Worm (Caenorhabditis elegans): ENCODE results near the gene vps-24.

The vps-24 gene

DNA sequence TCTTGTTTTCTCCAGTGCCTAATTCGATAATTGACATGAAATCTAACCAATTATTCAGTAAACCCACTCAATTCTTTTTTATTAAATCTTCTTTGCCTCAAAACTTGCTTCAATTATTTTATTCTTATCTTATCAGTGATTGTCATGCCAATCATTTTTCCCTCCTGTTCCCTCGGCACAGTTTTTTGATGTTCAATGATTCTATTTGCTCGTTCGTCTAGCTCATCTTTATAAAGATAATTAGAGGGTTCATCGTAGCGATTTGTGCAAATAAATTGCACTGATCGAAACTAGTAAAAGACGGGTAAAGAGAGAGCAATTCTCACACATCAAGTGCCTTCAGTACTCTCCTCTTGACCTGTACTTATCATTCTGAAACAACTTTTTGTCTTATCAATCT is 26.2 kb upstream of the vps-24 start:
- TF ChIP-seq lin-29 (GFP tag; IDR thresholded peaks at IDR 0.05) (no peak), hlh-11 (tag; optimal IDR thresholded peaks at IDR 0.05) (peak; percentile 20), saeg-2 (GFP tag; IDR thresholded peaks at IDR 0.05) (no peak), nhr-76 (tag; optimal IDR thresholded peaks at IDR 0.05) (no peak), sdz-12 (GFP tag; optimal IDR thresholded peaks at IDR 0.05) (no peak), spr-3 (GFP tag; optimal IDR thresholded peaks at IDR 0.05) (no peak), nhr-237 (tag; optimal IDR thresholded peaks at IDR 0.05) (no peak), unc-39 (tag; optimal IDR thresholded peaks at IDR 0.05) (no peak), zfp-2 (tag; optimal IDR thresholded peaks at IDR 0.05) (no peak), snpc-4 (tag; optimal IDR thresholded peaks at IDR 0.05) (no peak), pqm-1 (tag; optimal IDR thresholded peaks at IDR 0.05) (peak; percentile 68), ceh-62 (tag; optimal IDR thresholded peaks at IDR 0.05) (no peak), F44E2.7 (GFP tag; IDR thresholded peaks at IDR 0.05) (no peak)

DNA sequence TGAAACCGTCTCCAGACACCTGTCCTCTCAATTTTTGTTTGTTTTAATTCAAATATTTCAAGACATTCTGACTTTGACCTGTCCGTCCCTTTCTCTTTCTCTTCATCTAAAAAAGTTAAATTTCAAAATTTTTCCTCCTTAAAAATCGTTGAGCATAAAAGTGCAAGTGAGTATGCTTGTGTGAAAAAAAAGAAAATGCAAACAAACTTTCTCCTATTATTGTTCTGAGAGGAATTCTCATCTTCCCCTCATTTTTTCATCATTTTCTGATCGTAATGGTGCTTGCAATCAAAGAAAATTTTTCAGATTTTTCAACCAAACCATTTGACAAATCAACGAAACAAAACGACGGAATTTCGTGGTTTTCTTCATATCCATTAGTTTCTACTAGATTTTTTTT is 24.9 kb upstream of the vps-24 start, which contains the start of gene shc-2:
Gene shc-2, plus strand, starts transcription at position 301 of the 400 bp plus-strand sequence.
- TF ChIP-seq zfp-2 (tag; optimal IDR thresholded peaks at IDR 0.05) = no peak
- TF ChIP-seq nhr-6 (tag; optimal IDR thresholded peaks at IDR 0.05) = no peak

DNA sequence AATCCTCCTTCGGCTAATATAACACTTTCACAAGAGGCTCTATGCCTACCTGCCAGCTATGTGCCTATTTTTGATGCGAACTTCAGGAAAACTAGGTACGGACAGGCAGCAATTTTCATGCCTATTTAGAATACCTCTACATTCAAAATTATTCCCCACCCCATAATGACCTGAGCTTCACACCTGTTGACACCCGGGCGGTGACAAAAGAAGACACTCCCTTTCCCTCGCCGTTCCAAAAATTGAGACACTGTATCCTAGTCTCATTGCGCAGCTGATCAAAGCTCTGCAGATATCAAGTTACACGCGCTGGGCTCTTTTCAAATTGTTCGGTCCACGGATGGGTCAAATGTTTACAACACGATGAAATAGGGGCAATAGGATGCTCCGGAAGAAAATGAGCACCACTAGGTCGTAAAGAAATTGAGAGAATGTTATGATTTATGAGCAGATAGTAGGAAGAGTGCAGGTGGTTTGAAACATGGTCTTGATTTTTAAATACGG is 19.3 kb upstream of the vps-24 start:
- no peak for TF ChIP-seq nhr-111 (GFP tag; optimal IDR thresholded peaks at IDR 0.05)
- TF ChIP-seq aha-1 (tag) = peak; percentile 86

DNA sequence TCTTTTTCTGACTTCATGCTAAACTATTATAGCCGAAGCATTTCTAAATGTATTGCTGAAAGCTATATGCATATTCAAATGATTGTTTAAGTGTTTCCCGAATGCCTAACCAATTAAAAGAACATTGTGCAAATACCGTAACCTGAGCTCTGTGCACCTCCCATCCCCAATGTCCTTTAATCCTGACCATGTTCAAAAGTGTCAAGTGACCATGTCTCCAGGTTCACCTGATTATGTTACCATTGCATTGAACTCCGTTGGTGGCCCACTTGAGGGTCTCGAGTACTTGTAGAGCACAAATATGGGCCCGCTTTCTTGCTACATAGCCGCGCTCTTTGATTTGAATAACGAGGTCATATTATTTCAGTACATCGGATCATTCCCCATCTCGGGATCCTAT is 18.5 kb upstream of the vps-24 start:
- TF ChIP-seq set-16 (GFP tag; IDR thresholded peaks at IDR 0.05) = no peak
- no peak for TF ChIP-seq hif-1 (tag; optimal IDR thresholded peaks at IDR 0.05)
- TF ChIP-seq nhr-42 (GFP tag; IDR thresholded peaks at IDR 0.05) = no peak
- no peak for TF ChIP-seq nhr-11 (tag; optimal IDR thresholded peaks at IDR 0.05)

DNA sequence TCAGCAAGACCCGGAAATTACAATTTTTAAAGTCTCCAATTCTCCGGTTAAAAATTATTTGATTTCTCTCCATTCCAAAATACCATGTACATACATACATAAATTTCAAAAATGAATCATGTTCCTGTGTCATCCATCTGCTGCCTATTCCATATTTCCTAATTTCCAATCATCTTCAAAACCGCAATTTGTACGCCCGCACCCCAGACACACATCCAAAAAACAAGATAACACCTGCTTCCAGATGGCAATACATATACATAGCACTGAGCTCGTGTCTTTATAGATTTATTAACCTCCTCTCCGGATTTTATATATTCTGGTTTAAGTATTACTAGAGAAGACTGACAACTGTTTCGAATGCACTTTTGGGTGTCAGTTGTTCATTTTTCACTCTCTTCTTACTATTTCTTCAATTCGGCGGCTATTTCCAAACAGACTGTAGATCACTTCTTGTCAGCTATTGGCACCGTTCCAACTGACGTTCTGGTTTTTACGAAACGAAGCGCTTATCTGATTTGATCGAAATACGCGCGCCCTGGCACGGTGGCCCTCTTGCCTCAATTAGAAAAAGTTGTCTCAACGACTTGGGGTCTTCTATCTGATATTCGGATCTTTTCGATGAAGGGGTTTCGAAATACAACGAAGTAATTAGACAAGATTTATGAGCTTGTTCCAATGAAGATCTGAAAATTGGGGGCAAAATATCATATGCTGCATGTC is 12.0 kb upstream of the vps-24 start:
- TF ChIP-seq ceh-82 (tag; optimal IDR thresholded peaks at IDR 0.05) (no peak), aha-1 (tag) (peak; percentile 40)

DNA sequence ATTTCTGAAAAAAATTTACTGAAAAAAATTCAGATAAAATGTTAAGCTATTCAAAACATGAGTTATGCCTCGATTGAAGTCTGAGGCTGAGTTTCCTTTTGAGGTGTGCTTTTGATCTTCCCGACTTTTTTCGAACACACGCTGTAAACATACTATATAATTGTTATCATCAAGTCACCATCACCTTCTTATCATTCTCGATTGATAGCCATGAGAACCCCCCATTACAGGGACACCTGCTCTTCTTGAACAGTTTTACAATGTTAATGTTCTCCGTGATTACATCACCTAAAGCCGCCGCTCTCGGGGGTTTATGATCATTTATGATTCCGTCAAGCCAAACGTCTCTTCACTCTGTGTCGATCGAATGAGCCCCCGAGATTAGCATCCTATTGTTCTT is 9.6 kb upstream of the vps-24 start:
- no peak for TF ChIP-seq dve-1 (tag; optimal IDR thresholded peaks at IDR 0.05; ENCODE audit: insufficient read depth)
- no peak for TF ChIP-seq daf-16 (GFP tag; optimal IDR thresholded peaks at IDR 0.05)
- peak; percentile 45 for TF ChIP-seq daf-16 (tag; optimal IDR thresholded peaks at IDR 0.05)
- no peak for TF ChIP-seq lin-15B (tag; optimal IDR thresholded peaks at IDR 0.05)
- TF ChIP-seq lin-13 (GFP tag; optimal IDR thresholded peaks at IDR 0.05) = no peak
- TF ChIP-seq unc-130 (GFP tag; optimal IDR thresholded peaks at IDR 0.05) = no peak
- TF ChIP-seq zfp-3 (GFP tag; conservative IDR thresholded peaks at IDR 0.05) = no peak
- no peak for TF ChIP-seq nhr-76 (tag; optimal IDR thresholded peaks at IDR 0.05)
- TF ChIP-seq F26F4.8 (GFP tag; conservative IDR thresholded peaks at IDR 0.05) = no peak
- TF ChIP-seq lin-1 (GFP tag; IDR thresholded peaks at IDR 0.05) = no peak
- peak; percentile 15 for TF ChIP-seq pqm-1 (tag; optimal IDR thresholded peaks at IDR 0.05)

DNA sequence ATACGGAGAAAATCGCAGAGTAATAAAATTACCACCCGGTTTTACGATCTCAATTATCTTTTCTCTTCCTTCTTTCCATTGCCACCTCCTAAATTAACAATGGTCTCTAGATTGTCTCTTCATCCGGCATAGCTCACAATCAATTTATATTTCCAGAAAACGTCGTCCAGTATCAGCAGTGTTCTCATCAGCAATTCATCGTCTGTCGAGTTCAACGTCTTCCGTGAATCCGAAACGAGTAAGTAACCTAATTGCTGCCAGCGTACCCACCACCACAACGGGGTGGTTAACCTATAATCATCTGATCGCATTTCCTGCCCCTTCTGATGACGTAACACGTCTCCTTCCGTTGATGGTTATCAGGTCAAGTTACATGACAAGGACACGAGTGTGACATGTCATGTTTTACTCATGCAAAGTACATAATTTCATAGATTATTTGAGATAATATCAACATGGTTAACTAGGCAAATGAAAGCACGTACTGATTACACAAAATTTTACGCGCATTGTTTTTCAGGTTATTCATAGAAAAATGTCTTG is 7.8 kb upstream of the vps-24 start:
- TF ChIP-seq aly-2 (tag; optimal IDR thresholded peaks at IDR 0.05) (no peak), zfp-2 (tag; optimal IDR thresholded peaks at IDR 0.05) (no peak), dmd-6 (GFP tag; IDR thresholded peaks at IDR 0.05) (peak; percentile 29; the same call in 1 of the 2 replicates), hlh-30 (tag; optimal IDR thresholded peaks at IDR 0.05; ENCODE audit: insufficient read depth) (peak; percentile 63), unc-62 (GFP tag; optimal IDR thresholded peaks at IDR 0.05 in 1 of 2) (peak in 1 of 2 experiments; percentile 95), unc-62 (tag; optimal IDR thresholded peaks at IDR 0.05) (no peak), lin-39 (tag; optimal IDR thresholded peaks at IDR 0.05) (no peak), T26A8.4 (GFP tag; IDR thresholded peaks at IDR 0.05) (no peak)
